Fruit fly (Drosophila melanogaster): Measurements from ENCODE around the gene Imp.

Imp gene

DNA sequence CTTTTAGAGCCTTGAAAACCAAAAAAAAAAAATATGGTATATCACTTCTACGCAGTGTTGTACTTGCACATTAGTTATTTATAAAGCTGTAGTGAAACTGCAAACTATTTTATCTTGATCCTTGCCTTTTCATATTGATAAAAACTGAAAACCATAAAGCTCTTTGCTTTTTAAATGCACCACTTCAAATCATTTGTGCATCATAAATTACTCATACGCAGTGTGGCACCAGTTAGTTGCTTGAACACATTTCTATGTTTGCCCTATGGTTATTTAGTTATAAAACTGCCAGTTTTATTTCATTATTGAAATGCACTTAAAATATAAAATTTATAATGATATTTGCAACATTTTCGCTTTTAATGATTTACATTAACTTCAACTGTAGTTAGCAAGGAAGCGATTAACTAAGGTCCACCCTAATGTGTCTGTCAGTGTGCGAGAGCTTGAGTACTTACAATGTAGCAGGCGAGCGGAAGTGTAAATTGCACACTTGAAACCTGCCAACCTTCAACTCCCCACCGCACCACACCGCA is 68.0 kb downstream of the Imp start (continued):
- TF ChIP-seq ttk (GFP tag; IDR thresholded peaks at IDR 0.05) (no peak), bsh (GFP tag; optimal IDR thresholded peaks at IDR 0.05) (peak in 1 of 2 experiments; percentile 7), Sox100B (GFP tag; optimal IDR thresholded peaks at IDR 0.05) (peak; percentile 24), CG14014 (GFP tag; IDR thresholded peaks at IDR 0.05) (no peak), CG17568 (GFP tag; optimal IDR thresholded peaks at IDR 0.05) (no peak), trem (tag; optimal IDR thresholded peaks at IDR 0.05) (no peak), CG2120 (GFP tag; optimal IDR thresholded peaks at IDR 0.05) (peak; percentile 18), MBD-R2 (GFP tag; IDR thresholded peaks at IDR 0.05) (no peak), p53 (GFP tag; optimal IDR thresholded peaks at IDR 0.05) (no peak), Hmr (GFP tag; optimal IDR thresholded peaks at IDR 0.05) (peak; percentile 28), sna (GFP tag; IDR thresholded peaks at IDR 0.05; ENCODE audit: partially characterized antibody) (no peak), CG3281 (GFP tag; optimal IDR thresholded peaks at IDR 0.05) (peak; percentile 34), CG10147 (GFP tag; optimal IDR thresholded peaks at IDR 0.05) (no peak), CrebB (tag; optimal IDR thresholded peaks at IDR 0.05) (no peak), E2f1 (GFP tag; IDR thresholded peaks at IDR 0.05) (no peak), gem (tag; optimal IDR thresholded peaks at IDR 0.05) (peak; percentile 17), CG31441 (GFP tag; IDR thresholded peaks at IDR 0.05) (0 out of 2 replicates have a peak, but pooled peaks have one; percentile 22), wdn (GFP tag; IDR thresholded peaks at IDR 0.05) (no peak), lab (GFP tag; optimal IDR thresholded peaks at IDR 0.05) (peak; percentile 24), CG9727 (GFP tag; optimal IDR thresholded peaks at IDR 0.05) (peak; percentile 36), Hand (GFP tag; optimal IDR thresholded peaks at IDR 0.05) (peak; percentile 16), CG13296 (GFP tag; optimal IDR thresholded peaks at IDR 0.05) (peak; percentile 2), Bgb (GFP tag; IDR thresholded peaks at IDR 0.05; ENCODE audit: partially characterized antibody) (no peak), CG11504 (tag; optimal IDR thresholded peaks at IDR 0.05) (peak; percentile 48), CG11695 (GFP tag; IDR thresholded peaks at IDR 0.05) (no peak), oc (tag; optimal IDR thresholded peaks at IDR 0.05) (no peak), Meics (GFP tag; optimal IDR thresholded peaks at IDR 0.05) (peak; percentile 42), dmrt11E (tag; optimal IDR thresholded peaks at IDR 0.05) (no peak), pb (GFP tag; optimal IDR thresholded peaks at IDR 0.05) (no peak), CG31388 (GFP tag; optimal IDR thresholded peaks at IDR 0.05) (no peak), CG7839 (tag; optimal IDR thresholded peaks at IDR 0.05) (peak; percentile 2), CG30403 (GFP tag; optimal IDR thresholded peaks at IDR 0.05) (peak; percentile 8), kah (GFP tag; optimal IDR thresholded peaks at IDR 0.05) (no peak), CG7372 (GFP tag; IDR thresholded peaks at IDR 0.05) (0 out of 2 replicates have a peak, but pooled peaks have one; percentile 15), Med (GFP tag) (peak; percentile 7)

DNA sequence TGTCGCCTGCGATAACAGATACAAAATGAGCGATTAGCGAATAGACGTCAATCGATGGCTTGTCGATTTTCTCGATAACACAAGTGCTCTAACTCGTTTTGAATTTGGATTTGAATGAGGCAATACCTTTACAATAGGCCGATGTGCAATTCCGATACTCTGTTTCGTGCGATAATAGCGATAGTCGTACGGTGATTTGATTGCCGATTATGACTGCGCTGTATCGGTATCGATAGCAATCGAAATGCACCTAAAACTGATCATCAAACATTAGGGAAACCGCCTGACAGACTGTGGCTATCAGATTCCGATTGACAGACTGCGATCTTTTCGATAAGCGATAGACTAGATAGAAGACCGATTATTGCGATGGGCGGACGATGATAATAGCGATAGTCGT is 72.3 kb downstream of the Imp start:
- peak; percentile 63 for TF ChIP-seq CG16813 (GFP tag; IDR thresholded peaks at IDR 0.05; ENCODE audit: partially characterized antibody)
- no peak for TF ChIP-seq CG15514 (GFP tag; optimal IDR thresholded peaks at IDR 0.05)
- TF ChIP-seq hkb (optimal IDR thresholded peaks at IDR 0.05), result no peak
- no peak for TF ChIP-seq hkb (GFP tag; IDR thresholded peaks at IDR 0.05)
- no peak for TF ChIP-seq Xbp1 (GFP tag; optimal IDR thresholded peaks at IDR 0.05)
- TF ChIP-seq aop (GFP tag; IDR thresholded peaks at IDR 0.05), result no peak
- peak; percentile 45; the same call in 2 of the 3 replicates for TF ChIP-seq vnd (GFP tag; IDR thresholded peaks at IDR 0.05; ENCODE audit: partially characterized antibody)
- no peak for TF ChIP-seq Dfd (GFP tag; optimal IDR thresholded peaks at IDR 0.05)
- TF ChIP-seq knrl (GFP tag; IDR thresholded peaks at IDR 0.05; ENCODE audit: partially characterized antibody), result peak; percentile 33; the same call in 1 of the 3 replicates
- no peak for TF ChIP-seq CG12744 (GFP tag; optimal IDR thresholded peaks at IDR 0.05)
- peak; percentile 58 for TF ChIP-seq CG14860 (GFP tag; IDR thresholded peaks at IDR 0.05; ENCODE audit: partially characterized antibody)
- TF ChIP-seq CG32772 (GFP tag; IDR thresholded peaks at IDR 0.05), result no peak
- TF ChIP-seq scrt (GFP tag; optimal IDR thresholded peaks at IDR 0.05), result no peak
- peak; percentile 54; the same call in 2 of the 4 replicates for TF ChIP-seq Dll (GFP tag; IDR thresholded peaks at IDR 0.05; ENCODE audit: partially characterized antibody)
- peak; percentile 42 for TF ChIP-seq BEAF-32 (GFP tag; optimal IDR thresholded peaks at IDR 0.05)
- peak; percentile 15; the same call in 1 of the 3 replicates for TF ChIP-seq Opbp (GFP tag; IDR thresholded peaks at IDR 0.05; ENCODE audit: partially characterized antibody)
